Worm (Caenorhabditis elegans) whole organism, L1 larva: ENCODE data around the gene twk-21.

Experiments used
- C04F5.9 ChIP-seq: sonication (generic microtip); optimal IDR thresholded peaks from 2 replicates; lab custom pipeline; 2016; ENCODE audit warnings: missing genetic modification characterization, missing compliant biosample characterization
- aly-2 ChIP-seq: fragments of 150-350 bp; optimal IDR thresholded peaks from 2 replicates; lab custom pipeline; 2014; ENCODE audit warnings: missing biosample characterization, missing genetic modification characterization
- elt-2 ChIP-seq: sonication (generic microtip); optimal IDR thresholded peaks from 2 replicates; lab custom pipeline; 2016; ENCODE audit warnings: missing genetic modification characterization, mild to moderate bottlenecking, inconsistent platforms, missing compliant biosample characterization, missing genetic modification reagents
- irx-1 ChIP-seq: sonication (generic microtip); optimal IDR thresholded peaks from 2 replicates; lab custom pipeline; 2016; ENCODE audit warnings: missing genetic modification characterization, missing compliant biosample characterization
- lin-39 ChIP-seq: fragments of 150-350 bp; optimal IDR thresholded peaks from 2 replicates; lab custom pipeline; 2014; ENCODE audit warnings: missing biosample characterization, missing genetic modification reagents, missing genetic modification characterization
- zag-1 ChIP-seq: fragments of 150-350 bp; optimal IDR thresholded peaks from 2 replicates; lab custom pipeline; 2014; ENCODE audit warnings: missing biosample characterization, missing genetic modification characterization

DNA sequence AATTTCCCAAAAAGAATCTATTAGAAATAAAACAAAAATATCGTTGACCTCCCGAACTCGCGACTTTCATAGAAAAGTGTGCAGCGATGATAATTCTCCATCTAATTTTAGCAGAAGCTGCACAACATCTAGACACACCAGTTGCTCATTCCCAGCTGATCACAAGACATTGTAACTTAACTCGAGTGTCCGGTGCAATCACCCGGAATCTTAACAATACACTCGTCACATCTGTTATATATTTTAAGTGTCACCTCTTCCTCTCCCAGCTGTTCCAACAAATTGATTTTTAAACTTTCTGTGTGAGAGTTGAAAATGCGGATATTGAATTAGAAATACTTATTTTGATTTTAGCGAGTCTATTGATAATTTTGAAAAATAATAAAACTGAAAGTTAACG lies 21.6 kb downstream of the twk-21 start:
- TF ChIP-seq C04F5.9 (tag; lab: Kevin White, UChicago) (no peak), zag-1 (tag; lab: Kevin White, UChicago) (no peak), aly-2 (tag; lab: Kevin White, UChicago) (no peak), elt-2 (no peak), lin-39 (tag; lab: Kevin White, UChicago) (no peak), irx-1 (tag; lab: Kevin White, UChicago) (no peak)
